Worm (Caenorhabditis elegans): ENCODE measurements around the gene ZK792.12.

ZK792.12 gene

DNA sequence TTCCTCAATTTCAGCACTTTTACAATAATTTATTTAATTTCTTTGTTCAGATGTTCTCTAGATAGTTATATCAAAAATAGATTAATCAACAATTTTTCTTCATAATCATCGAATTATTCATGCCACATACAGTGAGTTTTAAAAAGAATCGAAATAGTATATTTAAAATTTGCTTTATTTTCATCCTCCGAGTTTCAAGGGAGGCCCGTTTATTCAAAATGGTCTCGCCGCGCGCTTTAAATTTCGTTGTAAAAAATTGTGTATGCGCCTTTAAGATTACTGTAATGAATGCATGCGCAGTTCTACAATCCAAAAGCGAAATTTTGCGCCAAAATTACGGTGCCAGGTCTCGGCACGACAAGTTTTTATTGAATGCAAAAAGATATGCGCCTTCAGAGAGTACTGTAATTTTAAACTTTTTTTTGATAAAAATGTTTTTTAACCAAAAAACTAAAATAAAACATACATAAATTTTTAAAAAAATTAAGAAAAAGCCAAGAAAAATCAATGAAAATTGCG lies 33.7 kb upstream of the ZK792.12 start, which contains the start of gene ZK792.1:
Gene ZK792.1, plus strand, starts transcription at position 51 of the 519 bp plus-strand sequence.
- TF ChIP-seq T22C8.4 (GFP tag; IDR thresholded peaks at IDR 0.05) (no peak), klf-2 (GFP tag; conservative IDR thresholded peaks at IDR 0.05) (no peak), ref-1 (GFP tag; conservative IDR thresholded peaks at IDR 0.05) (no peak), med-1 (GFP tag; optimal IDR thresholded peaks at IDR 0.05; ENCODE audit: insufficient read depth) (no peak), ztf-29 (GFP tag; IDR thresholded peaks at IDR 0.05) (no peak), cog-1 (tag; optimal IDR thresholded peaks at IDR 0.05) (no peak), ztf-23 (GFP tag; IDR thresholded peaks at IDR 0.05) (no peak), tab-1 (GFP tag; IDR thresholded peaks at IDR 0.05) (no peak), flt-1 (GFP tag; IDR thresholded peaks at IDR 0.05) (no peak)

DNA sequence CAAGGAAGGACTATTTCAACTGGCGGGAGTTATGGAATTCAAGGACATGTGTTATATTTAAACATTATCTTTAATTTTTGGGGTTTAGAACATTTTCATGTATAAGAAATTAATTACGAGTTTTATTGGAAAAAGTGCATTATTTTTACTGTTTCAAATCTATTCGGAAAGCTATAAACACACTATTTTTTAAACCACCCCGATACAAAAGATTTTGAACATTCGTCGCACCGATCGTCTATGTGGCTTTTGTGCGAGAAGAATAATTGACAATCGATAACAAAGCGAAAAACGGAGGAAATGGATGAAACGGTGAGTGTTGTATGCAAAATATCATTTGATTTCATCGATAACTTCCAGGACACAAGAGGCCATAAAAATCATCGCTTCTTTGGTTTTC lies 28.6 kb upstream of the ZK792.12 start, which contains the start of gene ZK809.9:
Gene ZK809.9, plus strand, starts transcription at position 301 of the 400 bp plus-strand sequence.
- no peak for TF ChIP-seq klf-2 (GFP tag; conservative IDR thresholded peaks at IDR 0.05)
- no peak for TF ChIP-seq ztf-23 (GFP tag; IDR thresholded peaks at IDR 0.05)
- TF ChIP-seq tab-1 (GFP tag; IDR thresholded peaks at IDR 0.05): no peak
- TF ChIP-seq ztf-29 (GFP tag; IDR thresholded peaks at IDR 0.05): no peak
- no peak for TF ChIP-seq flt-1 (GFP tag; IDR thresholded peaks at IDR 0.05)
- no peak for TF ChIP-seq cog-1 (tag; optimal IDR thresholded peaks at IDR 0.05)

DNA sequence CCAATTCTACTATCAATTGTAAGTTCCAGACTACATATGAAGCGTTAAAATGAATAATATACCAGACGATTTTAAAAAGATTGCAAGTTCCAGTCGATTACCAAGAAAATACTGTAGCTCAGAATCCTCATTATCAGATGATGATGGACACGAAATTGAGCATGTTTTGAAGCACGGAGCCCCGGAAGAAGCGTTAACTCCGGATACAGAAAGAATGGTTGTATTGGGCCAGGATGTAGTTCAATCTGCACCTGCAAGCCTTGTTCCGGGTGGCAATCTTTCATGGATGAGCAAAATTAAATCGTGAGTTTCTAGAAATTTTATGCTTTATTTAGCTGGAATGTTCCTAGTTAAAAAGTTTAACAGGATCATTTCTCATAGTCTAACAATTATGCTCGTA lies 25.6 kb upstream of the ZK792.12 start, which contains the start of gene atg-4.2:
Gene atg-4.2, plus strand, starts transcription at position 24 of the 400 bp plus-strand sequence.
- no peak for TF ChIP-seq T22C8.4 (GFP tag; IDR thresholded peaks at IDR 0.05)
- TF ChIP-seq ztf-29 (GFP tag; IDR thresholded peaks at IDR 0.05): no peak
- TF ChIP-seq ztf-23 (GFP tag; IDR thresholded peaks at IDR 0.05): no peak
- TF ChIP-seq flt-1 (GFP tag; IDR thresholded peaks at IDR 0.05): no peak
- no peak for TF ChIP-seq klf-2 (GFP tag; conservative IDR thresholded peaks at IDR 0.05)
- TF ChIP-seq tab-1 (GFP tag; IDR thresholded peaks at IDR 0.05): no peak
- no peak for TF ChIP-seq cog-1 (tag; optimal IDR thresholded peaks at IDR 0.05)
- TF ChIP-seq med-1 (GFP tag; optimal IDR thresholded peaks at IDR 0.05; ENCODE audit: insufficient read depth): no peak
- TF ChIP-seq ref-1 (GFP tag; conservative IDR thresholded peaks at IDR 0.05): no peak

DNA sequence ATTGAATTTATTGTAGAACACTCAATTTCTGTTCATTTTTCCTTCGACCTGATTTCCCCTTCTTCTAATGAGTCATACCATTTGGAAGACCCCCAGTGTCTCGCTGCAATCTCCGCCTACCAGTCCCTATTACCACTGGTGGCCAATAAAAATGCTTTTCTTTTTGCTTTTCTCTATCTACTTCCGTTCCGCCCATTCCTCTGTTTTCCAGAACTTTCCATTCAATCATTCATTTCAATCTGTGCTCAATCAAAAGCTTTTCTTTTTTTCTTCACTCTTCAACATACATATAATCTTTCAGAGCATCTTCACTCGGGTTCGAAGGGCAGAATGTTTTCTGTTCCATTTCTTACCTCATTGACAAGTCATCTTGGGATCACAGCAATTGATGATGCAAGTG lies 20.1 kb upstream of the ZK792.12 start, which contains the start of gene inx-8:
Gene inx-8, plus strand, starts transcription at position 301 of the 400 bp plus-strand sequence.
- TF ChIP-seq T22C8.4 (GFP tag; IDR thresholded peaks at IDR 0.05) (no peak), med-1 (GFP tag; optimal IDR thresholded peaks at IDR 0.05; ENCODE audit: insufficient read depth) (no peak), ztf-23 (GFP tag; IDR thresholded peaks at IDR 0.05) (no peak), cog-1 (tag; optimal IDR thresholded peaks at IDR 0.05) (no peak)

DNA sequence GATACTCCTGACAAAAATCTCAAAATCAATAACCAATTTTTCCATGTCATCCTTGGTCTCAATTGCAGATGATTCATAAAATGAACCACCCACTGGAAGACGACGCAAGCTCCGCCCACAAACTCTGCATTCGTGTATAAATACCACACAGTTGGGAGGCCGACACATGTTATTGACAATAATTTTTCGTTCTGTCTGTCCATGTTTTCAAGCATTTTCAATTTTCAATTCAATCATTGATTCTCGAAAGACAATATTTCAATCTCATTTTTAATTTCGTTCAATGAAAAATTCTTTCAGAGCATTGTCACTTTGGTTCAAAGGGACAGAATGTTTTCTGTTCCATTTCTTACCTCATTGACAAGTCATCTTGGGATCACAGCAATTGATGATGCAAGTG lies 17.5 kb upstream of the ZK792.12 start, which contains the start of gene inx-9:
Gene inx-9, plus strand, starts transcription at position 301 of the 400 bp plus-strand sequence.
- no peak for TF ChIP-seq ref-1 (GFP tag; conservative IDR thresholded peaks at IDR 0.05)
- no peak for TF ChIP-seq cog-1 (tag; optimal IDR thresholded peaks at IDR 0.05)
- TF ChIP-seq tab-1 (GFP tag; IDR thresholded peaks at IDR 0.05): no peak
- no peak for TF ChIP-seq flt-1 (GFP tag; IDR thresholded peaks at IDR 0.05)
- no peak for TF ChIP-seq T22C8.4 (GFP tag; IDR thresholded peaks at IDR 0.05)
- no peak for TF ChIP-seq klf-2 (GFP tag; conservative IDR thresholded peaks at IDR 0.05)
- TF ChIP-seq ztf-29 (GFP tag; IDR thresholded peaks at IDR 0.05): no peak
- TF ChIP-seq med-1 (GFP tag; optimal IDR thresholded peaks at IDR 0.05; ENCODE audit: insufficient read depth): no peak
- TF ChIP-seq ztf-23 (GFP tag; IDR thresholded peaks at IDR 0.05): no peak

DNA sequence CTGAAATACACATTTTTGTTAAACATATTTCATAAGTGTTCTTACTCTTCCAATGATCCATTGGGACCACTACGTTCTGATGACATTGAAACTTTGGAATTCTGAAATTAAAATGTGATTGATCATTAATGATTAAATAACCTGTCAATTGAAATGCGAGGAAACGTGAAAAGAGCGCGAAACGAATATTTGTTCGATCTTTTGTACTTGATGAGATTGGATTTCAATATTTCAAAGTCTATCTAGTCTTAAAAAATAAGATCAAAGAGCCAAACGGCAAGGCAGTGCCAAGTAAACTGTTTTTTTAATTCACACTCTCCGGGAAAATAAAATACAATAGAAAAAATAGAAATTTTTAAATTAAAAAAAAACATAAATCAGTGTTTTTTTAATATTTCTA lies 11.7 kb upstream of the ZK792.12 start, which contains the start of gene ZK792.4:
Gene ZK792.4, minus strand, starts transcription at position 101 of the 400 bp plus-strand sequence.
- TF ChIP-seq T22C8.4 (GFP tag; IDR thresholded peaks at IDR 0.05): no peak
- TF ChIP-seq klf-2 (GFP tag; conservative IDR thresholded peaks at IDR 0.05): no peak
- no peak for TF ChIP-seq tab-1 (GFP tag; IDR thresholded peaks at IDR 0.05)
- TF ChIP-seq flt-1 (GFP tag; IDR thresholded peaks at IDR 0.05): no peak
- no peak for TF ChIP-seq ref-1 (GFP tag; conservative IDR thresholded peaks at IDR 0.05)
- TF ChIP-seq cog-1 (tag; optimal IDR thresholded peaks at IDR 0.05): no peak
- no peak for TF ChIP-seq ztf-29 (GFP tag; IDR thresholded peaks at IDR 0.05)
- no peak for TF ChIP-seq ztf-23 (GFP tag; IDR thresholded peaks at IDR 0.05)
- TF ChIP-seq med-1 (GFP tag; optimal IDR thresholded peaks at IDR 0.05; ENCODE audit: insufficient read depth): no peak

DNA sequence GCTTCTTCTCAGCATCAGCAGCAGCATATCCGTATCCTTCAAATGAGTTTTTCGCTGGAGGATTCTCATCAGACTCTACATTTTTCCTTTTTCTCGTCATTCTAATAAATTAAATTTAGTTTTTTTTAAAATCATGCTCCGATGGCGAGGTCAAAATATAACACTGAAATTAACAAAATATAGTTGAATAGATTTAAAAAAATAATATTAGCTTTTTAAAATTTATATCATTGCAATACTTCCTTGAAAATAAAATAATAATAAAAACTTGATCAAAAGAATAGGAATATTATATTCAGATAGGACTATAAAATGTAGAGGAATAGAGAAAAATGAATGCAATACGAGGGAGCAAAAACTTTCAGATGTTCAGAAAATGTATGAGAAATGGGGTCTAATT lies 5.6 kb upstream of the ZK792.12 start, which contains the start of gene ZK792.5:
Gene ZK792.5, minus strand, starts transcription at position 101 of the 400 bp plus-strand sequence.
- TF ChIP-seq T22C8.4 (GFP tag; IDR thresholded peaks at IDR 0.05) (no peak), ztf-23 (GFP tag; IDR thresholded peaks at IDR 0.05) (no peak), med-1 (GFP tag; optimal IDR thresholded peaks at IDR 0.05; ENCODE audit: insufficient read depth) (no peak), ref-1 (GFP tag; conservative IDR thresholded peaks at IDR 0.05) (no peak), tab-1 (GFP tag; IDR thresholded peaks at IDR 0.05) (no peak), klf-2 (GFP tag; conservative IDR thresholded peaks at IDR 0.05) (no peak), ztf-29 (GFP tag; IDR thresholded peaks at IDR 0.05) (no peak), flt-1 (GFP tag; IDR thresholded peaks at IDR 0.05) (no peak), cog-1 (tag; optimal IDR thresholded peaks at IDR 0.05) (no peak)

DNA sequence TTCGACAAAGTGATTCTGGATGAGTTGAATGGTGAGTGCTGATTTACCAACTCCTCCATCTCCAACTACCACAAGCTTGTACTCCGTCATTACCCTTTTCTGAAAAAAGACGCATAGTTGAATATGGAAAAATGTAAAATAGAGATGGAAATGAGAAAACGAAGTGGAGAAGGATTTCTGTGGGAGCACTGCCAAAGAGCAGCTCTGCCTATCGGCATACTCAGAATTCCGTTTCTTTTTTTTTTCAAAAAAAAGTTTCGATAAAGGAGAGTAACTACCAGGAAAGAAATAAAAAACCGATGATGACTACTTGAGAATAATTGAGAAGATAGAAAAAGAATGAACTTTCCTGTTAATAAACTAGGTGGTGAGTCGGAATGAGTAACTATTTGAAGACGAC lies 2.6 kb upstream of the ZK792.12 start, which contains the start of gene let-60:
Gene let-60, minus strand, starts transcription at position 101 of the 400 bp plus-strand sequence.
- TF ChIP-seq ztf-29 (GFP tag; IDR thresholded peaks at IDR 0.05): no peak
- no peak for TF ChIP-seq klf-2 (GFP tag; conservative IDR thresholded peaks at IDR 0.05)
- no peak for TF ChIP-seq ztf-23 (GFP tag; IDR thresholded peaks at IDR 0.05)
- no peak for TF ChIP-seq med-1 (GFP tag; optimal IDR thresholded peaks at IDR 0.05; ENCODE audit: insufficient read depth)
- no peak for TF ChIP-seq tab-1 (GFP tag; IDR thresholded peaks at IDR 0.05)
- no peak for TF ChIP-seq flt-1 (GFP tag; IDR thresholded peaks at IDR 0.05)

DNA sequence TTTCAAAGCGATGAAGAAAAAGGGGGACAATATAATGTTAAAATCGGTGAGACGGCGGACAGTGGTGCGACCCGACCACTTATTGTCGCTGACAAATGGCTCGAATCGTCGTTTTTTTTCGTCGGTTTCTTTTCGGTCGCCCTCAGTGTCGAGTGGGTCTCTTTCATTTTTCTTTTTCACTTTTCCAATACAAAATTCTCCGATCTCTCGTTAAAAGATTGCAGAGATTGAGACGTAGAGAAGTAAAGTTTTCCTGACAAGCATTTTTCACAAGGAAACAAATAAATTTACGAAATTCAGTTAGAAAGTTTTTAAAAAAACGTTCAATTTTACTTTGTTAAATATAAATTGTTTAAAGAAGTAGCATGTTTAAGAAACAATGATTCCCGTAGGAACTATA lies 2.1 kb upstream of the ZK792.12 start:
- no peak for TF ChIP-seq T22C8.4 (GFP tag; IDR thresholded peaks at IDR 0.05)
- TF ChIP-seq ztf-29 (GFP tag; IDR thresholded peaks at IDR 0.05): no peak
- TF ChIP-seq tab-1 (GFP tag; IDR thresholded peaks at IDR 0.05): no peak
- no peak for TF ChIP-seq flt-1 (GFP tag; IDR thresholded peaks at IDR 0.05)
- TF ChIP-seq ref-1 (GFP tag; conservative IDR thresholded peaks at IDR 0.05): no peak
- TF ChIP-seq klf-2 (GFP tag; conservative IDR thresholded peaks at IDR 0.05): no peak
- no peak for TF ChIP-seq cog-1 (tag; optimal IDR thresholded peaks at IDR 0.05)
- TF ChIP-seq ztf-23 (GFP tag; IDR thresholded peaks at IDR 0.05): no peak
- TF ChIP-seq med-1 (GFP tag; optimal IDR thresholded peaks at IDR 0.05; ENCODE audit: insufficient read depth): no peak
